Worm (Caenorhabditis elegans): ENCODE measurements around the gene sos-1.

ce11 chrV:4488989-4489388, 60.1 kb downstream of the sos-1 start:
- TF ChIP-seq fkh-10 (GFP tag; optimal IDR thresholded peaks at IDR 0.05) (no peak), nhr-237 (tag; optimal IDR thresholded peaks at IDR 0.05) (no peak), tbx-2 (tag; optimal IDR thresholded peaks at IDR 0.05) (no peak)
